Fruit fly (Drosophila melanogaster) whole organism, prepupa: Measurements from ENCODE around the gene Mettl5.

Source experiments
- CG8119 ChIP-seq: fragments of 200-800 bp; sonication (Bioruptor generic); IDR thresholded peaks from 3 replicates; pipeline ENCODE4 v1.3.6; 2022; ENCODE audit warnings: missing biosample characterization, missing genetic modification characterization
- Sox14 ChIP-seq: fragments of 200-800 bp; sonication (Bioruptor generic); optimal IDR thresholded peaks from 3 replicates; lab custom pipeline; 2016; ENCODE audit warnings: missing biosample characterization, missing genetic modification characterization
- fd59A ChIP-seq: fragments of 200-800 bp; sonication (Bioruptor generic); optimal IDR thresholded peaks from 2 replicates; lab custom pipeline; 2017; ENCODE audit warnings: missing biosample characterization, mild to moderate bottlenecking, missing genetic modification characterization, missing genetic modification reagents

dm6 chr3L:19261213-19261612 lies 2.4 kb upstream of the Mettl5 start, which contains the start of gene Bet1:
- TF ChIP-seq Sox14 (no peak), CG8119 (GFP tag; lab: Robert Waterston, UW) (no peak), fd59A (GFP tag; lab: Kevin White, UChicago) (no peak)
